Fruit fly (Drosophila melanogaster) Kc167 (cell line): Measurements from ENCODE around the gene CG18284.

Source experiments
- Myc ChIP-seq: fragments of >200 bp; optimal IDR thresholded peaks from 2 replicates; lab custom pipeline; 2017; ENCODE audit warnings: missing external identifiers
- Sin3A ChIP-seq: fragments of >200 bp; optimal IDR thresholded peaks from 2 replicates; lab custom pipeline; 2018; ENCODE audit warnings: missing external identifiers
- h ChIP-seq: fragments of >200 bp; optimal IDR thresholded peaks from 3 replicates; lab custom pipeline; 2018; ENCODE audit warnings: missing external identifiers
- insv ChIP-seq: fragments of >200 bp; optimal IDR thresholded peaks from 3 replicates; lab custom pipeline; 2018; ENCODE audit warnings: missing external identifiers
- psq ChIP-seq: fragments of >200 bp; optimal IDR thresholded peaks from 2 replicates; lab custom pipeline; 2017; ENCODE audit warnings: missing external identifiers
- ttk ChIP-seq: sonication (Bioruptor generic); optimal IDR thresholded peaks from 2 replicates; lab custom pipeline; 2017; ENCODE audit warnings: missing external identifiers

dm6 chr2L:10647720-10648349 is 4.1 kb downstream of the CG18284 start:
- TF ChIP-seq h (lab: Kevin White, UChicago) (no peak), Sin3A (lab: Kevin White, UChicago) (no peak), ttk (lab: Kevin White, UChicago) (no peak), Myc (lab: Kevin White, UChicago) (no peak), psq (lab: Kevin White, UChicago) (no peak), insv (lab: Kevin White, UChicago) (no peak)
